Worm (Caenorhabditis elegans) whole organism, L2 larva: ENCODE results near the gene nlp-24.

ENCODE experiments used
- C34F6.9 ChIP-seq: fragments of 150-350 bp; optimal IDR thresholded peaks from 2 replicates; lab custom pipeline; 2014; ENCODE audit warnings: missing biosample characterization, missing genetic modification characterization
- F13H6.1 ChIP-seq: sonication (generic microtip); optimal IDR thresholded peaks from 2 replicates; lab custom pipeline; 2016; ENCODE audit warnings: missing genetic modification characterization, missing compliant biosample characterization
- R02D3.7 ChIP-seq: fragments of 150-350 bp; optimal IDR thresholded peaks from 2 replicates; lab custom pipeline; 2014; ENCODE audit warnings: missing biosample characterization, missing genetic modification characterization
- Y55F3AM.14 ChIP-seq: fragments of 200-800 bp; sonication (Bioruptor generic); optimal IDR thresholded peaks from 2 replicates; lab custom pipeline; 2018; ENCODE audit warnings: mild to moderate bottlenecking, missing genetic modification characterization, missing compliant biosample characterization
- ZK546.5 ChIP-seq: sonication (generic microtip); optimal IDR thresholded peaks from 2 replicates; lab custom pipeline; 2017; ENCODE audit warnings: missing biosample characterization, missing genetic modification characterization
- alr-1 ChIP-seq: fragments of 150-350 bp; optimal IDR thresholded peaks from 2 replicates; lab custom pipeline; 2014; ENCODE audit warnings: missing biosample characterization, missing genetic modification characterization
- aly-2 ChIP-seq: fragments of 150-350 bp; optimal IDR thresholded peaks from 2 replicates; lab custom pipeline; 2014; ENCODE audit warnings: missing biosample characterization, missing genetic modification characterization
- ama-1 ChIP-seq: fragments of 150-350 bp; optimal IDR thresholded peaks from 2 replicates; lab custom pipeline; 2018; ENCODE audit warnings: inconsistent platforms
- blmp-1 ChIP-seq: sonication (generic microtip); optimal IDR thresholded peaks from 2 replicates; lab custom pipeline; 2017; ENCODE audit warnings: missing genetic modification characterization, mild to moderate bottlenecking, missing compliant biosample characterization, antibody characterized with exemption, moderate library complexity; ENCODE audit not compliant: insufficient read depth
- ceh-82 ChIP-seq: fragments of 150-350 bp; optimal IDR thresholded peaks from 2 replicates; lab custom pipeline; 2014; ENCODE audit warnings: missing biosample characterization, missing genetic modification characterization
- crh-2 ChIP-seq: sonication (generic microtip); optimal IDR thresholded peaks from 2 replicates; lab custom pipeline; 2017; ENCODE audit warnings: missing biosample characterization, missing genetic modification characterization
- egl-27 ChIP-seq: sonication (generic microtip); optimal IDR thresholded peaks from 3 replicates; lab custom pipeline; 2017; ENCODE audit warnings: missing biosample characterization, missing genetic modification reagents, missing genetic modification characterization
- elt-1 ChIP-seq: fragments of 150-350 bp; optimal IDR thresholded peaks from 2 replicates; lab custom pipeline; 2014; ENCODE audit warnings: missing biosample characterization, missing genetic modification characterization
- elt-3 ChIP-seq: sonication (generic microtip); optimal IDR thresholded peaks from 2 replicates; lab custom pipeline; 2017; ENCODE audit warnings: missing biosample characterization, missing genetic modification characterization
- fos-1 ChIP-seq: fragments of 150-350 bp; optimal IDR thresholded peaks from 2 replicates; lab custom pipeline; 2014; ENCODE audit warnings: missing biosample characterization, missing genetic modification characterization
- gmeb-1 ChIP-seq: fragments of 150-350 bp; optimal IDR thresholded peaks from 2 replicates; lab custom pipeline; 2014; ENCODE audit warnings: missing biosample characterization, missing genetic modification characterization
- lin-11 ChIP-seq: fragments of 150-350 bp; sonication (generic microtip); optimal IDR thresholded peaks from 2 replicates; lab custom pipeline; 2014; ENCODE audit warnings: missing biosample characterization, missing genetic modification characterization, inconsistent platforms, mixed read lengths
- lin-39 ChIP-seq: fragments of 150-350 bp; optimal IDR thresholded peaks from 2 replicates; lab custom pipeline; 2014; ENCODE audit warnings: missing biosample characterization, missing genetic modification reagents, missing genetic modification characterization
- lsy-2 ChIP-seq, 2 experiments: fragments of 150-350 bp in 1 of 2; sonication (generic microtip) in 1 of 2; optimal IDR thresholded peaks; 2 replicates each; lab custom pipeline; 2014 to 2017; ENCODE audit warnings: missing biosample characterization in 2 of 2, missing genetic modification characterization in 2 of 2
- mab-5 ChIP-seq: fragments of 150-350 bp; optimal IDR thresholded peaks from 2 replicates; lab custom pipeline; 2014; ENCODE audit warnings: missing biosample characterization, missing genetic modification characterization
- mdl-1 ChIP-seq, 2 experiments: fragments of 150-350 bp in 1 of 2; sonication (generic microtip) in 1 of 2; optimal IDR thresholded peaks; 2 replicates each; lab custom pipeline; 2017; ENCODE audit warnings: missing biosample characterization in 2 of 2, missing genetic modification characterization in 2 of 2
- nhr-10 ChIP-seq: sonication (generic microtip); optimal IDR thresholded peaks from 2 replicates; lab custom pipeline; 2017; ENCODE audit warnings: missing biosample characterization, missing genetic modification characterization
- nhr-11 ChIP-seq: fragments of 150-350 bp; optimal IDR thresholded peaks from 2 replicates; lab custom pipeline; 2014; ENCODE audit warnings: missing biosample characterization, missing genetic modification characterization
- nhr-12 ChIP-seq: fragments of 150-350 bp; optimal IDR thresholded peaks from 2 replicates; lab custom pipeline; 2014; ENCODE audit warnings: missing biosample characterization, missing genetic modification characterization
- nhr-129 ChIP-seq: fragments of 150-350 bp; optimal IDR thresholded peaks from 2 replicates; lab custom pipeline; 2014; ENCODE audit warnings: missing biosample characterization, missing genetic modification characterization
- nhr-21 ChIP-seq: fragments of 150-350 bp; optimal IDR thresholded peaks from 2 replicates; lab custom pipeline; 2014; ENCODE audit warnings: missing biosample characterization, missing genetic modification characterization
- nhr-237 ChIP-seq: fragments of 150-350 bp; optimal IDR thresholded peaks from 2 replicates; lab custom pipeline; 2014; ENCODE audit warnings: missing biosample characterization, missing genetic modification characterization
- nhr-25 ChIP-seq: fragments of 150-350 bp; sonication (generic microtip); optimal IDR thresholded peaks from 3 replicates; lab custom pipeline; 2014; ENCODE audit warnings: missing biosample characterization, missing genetic modification characterization
- nhr-6 ChIP-seq: fragments of 150-350 bp; optimal IDR thresholded peaks from 2 replicates; lab custom pipeline; 2014; ENCODE audit warnings: missing biosample characterization, missing genetic modification characterization
- nhr-77 ChIP-seq: fragments of 150-350 bp; optimal IDR thresholded peaks from 2 replicates; lab custom pipeline; 2014; ENCODE audit warnings: missing biosample characterization, missing genetic modification characterization
- peb-1 ChIP-seq: fragments of 150-350 bp; optimal IDR thresholded peaks from 2 replicates; lab custom pipeline; 2014; ENCODE audit warnings: missing biosample characterization, missing genetic modification characterization
- sem-4 ChIP-seq: fragments of 150-350 bp; optimal IDR thresholded peaks from 2 replicates; lab custom pipeline; 2014; ENCODE audit warnings: missing biosample characterization, missing genetic modification reagents, missing genetic modification characterization
- skn-1 ChIP-seq: sonication (generic microtip); optimal IDR thresholded peaks from 2 replicates; lab custom pipeline; 2017; ENCODE audit warnings: missing biosample characterization, missing genetic modification characterization
- sma-3 ChIP-seq: sonication (generic microtip); optimal IDR thresholded peaks from 2 replicates; lab custom pipeline; 2016; ENCODE audit warnings: missing genetic modification reagents, missing genetic modification characterization, missing compliant biosample characterization
- sma-9 ChIP-seq, 2 experiments: fragments of 150-350 bp in 1 of 2; sonication (generic microtip) in 1 of 2; optimal IDR thresholded peaks; 2 replicates each; lab custom pipeline; 2014 to 2016; ENCODE audit warnings: missing genetic modification characterization in 2 of 2, mild to moderate bottlenecking in 1 of 2, missing biosample characterization in 1 of 2, missing compliant biosample characterization in 1 of 2, missing genetic modification reagents in 1 of 2, moderate library complexity in 1 of 2
- snpc-4 ChIP-seq: fragments of 150-350 bp; optimal IDR thresholded peaks from 2 replicates; lab custom pipeline; 2014; ENCODE audit warnings: missing biosample characterization, missing genetic modification characterization
- unc-39 ChIP-seq: fragments of 150-350 bp; optimal IDR thresholded peaks from 2 replicates; lab custom pipeline; 2014; ENCODE audit warnings: missing biosample characterization, missing genetic modification characterization
- unc-55 ChIP-seq: fragments of 150-350 bp; sonication (generic microtip); optimal IDR thresholded peaks from 3 replicates; lab custom pipeline; 2014; ENCODE audit warnings: missing biosample characterization, missing genetic modification reagents, missing genetic modification characterization
- unc-62 ChIP-seq: fragments of 150-350 bp; optimal IDR thresholded peaks from 2 replicates; lab custom pipeline; 2014; ENCODE audit warnings: missing biosample characterization, missing genetic modification reagents, missing genetic modification characterization
- zag-1 ChIP-seq: fragments of 150-350 bp; optimal IDR thresholded peaks from 2 replicates; lab custom pipeline; 2014; ENCODE audit warnings: missing biosample characterization, missing genetic modification characterization
- ztf-1 ChIP-seq: fragments of 200-800 bp; sonication (Bioruptor generic); conservative IDR thresholded peaks from 2 replicates; pipeline ENCODE4 v1.3.6; 2022; ENCODE audit warnings: missing genetic modification characterization, missing compliant biosample characterization
- ztf-11 ChIP-seq: sonication (generic microtip); optimal IDR thresholded peaks from 2 replicates; lab custom pipeline; 2017; ENCODE audit warnings: missing biosample characterization, missing genetic modification characterization
- ztf-4 ChIP-seq: fragments of 150-350 bp; optimal IDR thresholded peaks from 2 replicates; lab custom pipeline; 2014; ENCODE audit warnings: missing biosample characterization, missing genetic modification characterization

The nlp-24 gene

DNA sequence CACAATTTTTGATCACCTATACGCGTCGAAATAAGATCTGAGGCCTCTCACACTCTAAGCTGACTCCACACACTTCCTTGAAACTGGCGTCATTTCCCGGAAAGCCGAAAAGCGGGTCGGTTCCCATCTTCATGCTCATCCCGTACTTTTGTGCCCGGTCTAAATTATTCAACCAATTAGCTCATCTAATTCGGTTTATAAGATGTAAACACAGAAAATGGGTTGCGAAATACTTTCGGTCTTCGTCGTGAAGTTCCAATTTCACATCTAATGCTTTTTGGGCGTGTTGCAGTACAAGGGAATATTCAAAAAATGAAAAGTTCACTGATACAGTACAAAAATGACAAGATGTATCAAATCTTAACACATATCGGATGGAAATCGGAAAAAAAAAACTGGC, 15.0 kb downstream of the nlp-24 start:
- TF ChIP-seq ZK546.5 (no peak), gmeb-1 (no peak), Y55F3AM.14 (GFP tag; lab: Kevin White, UChicago) (no peak), nhr-25 (tag; lab: Kevin White, UChicago) (no peak), skn-1 (tag; lab: Kevin White, UChicago) (no peak), nhr-77 (tag; lab: Kevin White, UChicago) (no peak), nhr-11 (tag; lab: Kevin White, UChicago) (no peak), fos-1 (tag; lab: Kevin White, UChicago) (no peak), aly-2 (tag; lab: Kevin White, UChicago) (no peak), alr-1 (tag; lab: Kevin White, UChicago) (no peak), F13H6.1 (tag; lab: Kevin White, UChicago) (no peak), ceh-82 (tag; lab: Kevin White, UChicago) (no peak), mdl-1 (tag; optimal IDR thresholded peaks at IDR 0.05; lab: Kevin White, UChicago) (no peak), sem-4 (tag; lab: Kevin White, UChicago) (no peak), snpc-4 (tag; lab: Kevin White, UChicago) (no peak), nhr-21 (tag; lab: Kevin White, UChicago) (no peak)

DNA sequence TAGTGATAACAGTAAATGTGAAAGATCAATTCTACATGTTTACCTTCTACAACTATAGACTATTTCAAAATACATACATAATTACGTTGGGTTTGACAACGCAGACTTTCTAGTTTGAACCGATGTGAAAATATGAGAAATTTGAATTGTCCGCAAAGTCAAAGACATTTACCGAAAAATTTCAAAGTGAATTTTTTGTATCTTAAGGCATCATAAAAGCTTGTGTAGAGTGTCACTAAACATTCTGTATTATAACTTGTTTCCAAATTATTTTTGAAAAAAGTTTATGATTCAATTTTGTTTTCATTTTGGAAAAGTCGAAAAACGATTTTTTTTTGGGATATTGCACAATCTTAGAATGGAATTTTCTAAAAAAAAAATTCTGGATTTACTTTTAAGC, 19.4 kb downstream of the nlp-24 start:
- TF ChIP-seq nhr-21 (tag; lab: Kevin White, UChicago) (no peak), ama-1 (lab: Kevin White, UChicago) (no peak), zag-1 (tag; lab: Kevin White, UChicago) (no peak), peb-1 (no peak), sma-3 (no peak), Y55F3AM.14 (GFP tag; lab: Kevin White, UChicago) (no peak), F13H6.1 (tag; lab: Kevin White, UChicago) (no peak), ztf-11 (tag; lab: Kevin White, UChicago) (no peak), nhr-11 (tag; lab: Kevin White, UChicago) (no peak), nhr-237 (no peak)

DNA sequence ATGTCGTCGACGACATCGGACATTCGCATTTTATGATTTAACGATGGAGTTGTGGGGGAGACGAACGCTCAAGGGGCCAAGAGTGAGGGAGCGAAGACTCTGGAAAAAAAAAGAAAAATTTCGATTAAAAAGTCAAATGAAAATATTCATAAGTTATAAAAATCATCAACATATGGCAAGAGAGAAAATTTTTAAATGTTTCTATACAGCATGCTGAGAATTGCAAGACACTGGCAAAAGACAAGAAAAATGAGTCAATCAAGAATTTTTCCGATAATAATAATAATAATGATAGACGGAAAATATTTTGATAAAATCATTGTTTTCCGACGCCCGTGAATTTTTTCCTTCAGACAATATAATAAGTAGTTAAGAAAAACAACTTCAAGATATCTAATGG, 21.0 kb downstream of the nlp-24 start, which contains the start of gene sipa-1:
Gene sipa-1, minus strand, starts transcription at position 101 of the 400 bp plus-strand sequence.
- TF ChIP-seq ztf-1 (GFP tag; lab: Robert Waterston, UW) (no peak), elt-1 (no peak), lin-39 (tag; lab: Kevin White, UChicago) (no peak), unc-62 (GFP tag; lab: Kevin White, UChicago) (no peak), ztf-11 (tag; lab: Kevin White, UChicago) (no peak), nhr-11 (tag; lab: Kevin White, UChicago) (no peak), unc-39 (tag; lab: Kevin White, UChicago) (no peak)

DNA sequence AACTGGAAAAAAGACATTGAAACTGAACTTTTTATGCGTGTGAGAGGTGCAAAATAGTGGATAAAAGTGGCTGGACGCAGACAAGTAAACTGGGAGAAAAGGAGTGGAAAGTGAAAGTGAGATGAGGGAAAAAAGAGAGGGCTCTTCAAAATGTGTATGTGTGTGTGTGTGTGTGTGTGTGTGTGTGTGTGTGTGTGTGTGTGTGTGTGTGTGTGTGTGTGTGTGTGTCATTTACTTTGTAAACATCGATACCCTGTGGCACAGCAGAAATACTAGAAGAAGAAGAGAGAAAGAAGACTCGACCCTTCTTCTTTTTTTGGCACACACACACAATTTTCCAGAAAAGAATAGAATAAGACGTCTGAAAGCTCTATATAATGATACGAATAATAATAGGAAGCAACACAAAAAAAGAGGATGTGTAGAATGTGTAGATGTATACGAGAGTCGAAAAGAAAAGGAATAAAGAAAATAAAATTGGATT, 22.5 kb downstream of the nlp-24 start:
- peak; percentile 7 to 54 for TF ChIP-seq lsy-2 (tag; optimal IDR thresholded peaks at IDR 0.05; lab: Kevin White, UChicago)
- no peak for TF ChIP-seq nhr-77 (tag; lab: Kevin White, UChicago)
- TF ChIP-seq F13H6.1 (tag; lab: Kevin White, UChicago) = peak; percentile 90
- TF ChIP-seq gmeb-1 = no peak
- TF ChIP-seq lin-39 (tag; lab: Kevin White, UChicago) = no peak
- TF ChIP-seq ZK546.5 = no peak
- no peak for TF ChIP-seq nhr-10
- TF ChIP-seq Y55F3AM.14 (GFP tag; lab: Kevin White, UChicago) = peak; percentile 69
- TF ChIP-seq nhr-25 (tag; lab: Kevin White, UChicago) = no peak
- TF ChIP-seq snpc-4 (tag; lab: Kevin White, UChicago) = peak; percentile 43
- no peak for TF ChIP-seq ceh-82 (tag; lab: Kevin White, UChicago)
- no peak for TF ChIP-seq unc-62 (GFP tag; lab: Kevin White, UChicago)
- no peak for TF ChIP-seq peb-1
- TF ChIP-seq blmp-1 (tag; lab: Kevin White, UChicago) = peak; percentile 58
- no peak for TF ChIP-seq lin-11 (tag; lab: Kevin White, UChicago)
- no peak for TF ChIP-seq ztf-11 (tag; lab: Kevin White, UChicago)
- no peak for TF ChIP-seq nhr-12 (tag; lab: Kevin White, UChicago)
- TF ChIP-seq nhr-6 (tag; lab: Kevin White, UChicago) = peak; percentile 53
- peak; percentile 69 for TF ChIP-seq C34F6.9 (tag; lab: Kevin White, UChicago)
- TF ChIP-seq alr-1 (tag; lab: Kevin White, UChicago) = no peak
- TF ChIP-seq ztf-4 (tag; lab: Kevin White, UChicago) = peak; percentile 83
- peak in 1 of 2 experiments; percentile 11 for TF ChIP-seq mdl-1 (tag; optimal IDR thresholded peaks at IDR 0.05; lab: Kevin White, UChicago)
- peak; percentile 70 for TF ChIP-seq crh-2 (tag; lab: Kevin White, UChicago)
- peak; percentile 46 for TF ChIP-seq sem-4 (tag; lab: Kevin White, UChicago)
- TF ChIP-seq sma-9 (GFP tag; optimal IDR thresholded peaks at IDR 0.05; lab: Kevin White, UChicago) = peak; percentile 43
- no peak for TF ChIP-seq sma-9 (tag; optimal IDR thresholded peaks at IDR 0.05; lab: Kevin White, UChicago)
- peak; percentile 80 for TF ChIP-seq nhr-129 (tag; lab: Kevin White, UChicago)
- TF ChIP-seq unc-55 (GFP tag; lab: Kevin White, UChicago) = peak; percentile 85
- no peak for TF ChIP-seq elt-3 (tag; lab: Kevin White, UChicago)
- no peak for TF ChIP-seq ama-1 (lab: Kevin White, UChicago)
- TF ChIP-seq zag-1 (tag; lab: Kevin White, UChicago) = peak; percentile 81
- no peak for TF ChIP-seq R02D3.7 (tag; lab: Kevin White, UChicago)
- no peak for TF ChIP-seq aly-2 (tag; lab: Kevin White, UChicago)
- TF ChIP-seq nhr-21 (tag; lab: Kevin White, UChicago) = no peak
- peak; percentile 62 for TF ChIP-seq mab-5 (tag; lab: Kevin White, UChicago)
- TF ChIP-seq egl-27 (tag; lab: Kevin White, UChicago) = peak; percentile 42
- peak; percentile 42 for TF ChIP-seq nhr-11 (tag; lab: Kevin White, UChicago)
- TF ChIP-seq nhr-237 = no peak
